Worm (Caenorhabditis elegans): ENCODE results near the gene C27H5.2.

The C27H5.2 gene

DNA sequence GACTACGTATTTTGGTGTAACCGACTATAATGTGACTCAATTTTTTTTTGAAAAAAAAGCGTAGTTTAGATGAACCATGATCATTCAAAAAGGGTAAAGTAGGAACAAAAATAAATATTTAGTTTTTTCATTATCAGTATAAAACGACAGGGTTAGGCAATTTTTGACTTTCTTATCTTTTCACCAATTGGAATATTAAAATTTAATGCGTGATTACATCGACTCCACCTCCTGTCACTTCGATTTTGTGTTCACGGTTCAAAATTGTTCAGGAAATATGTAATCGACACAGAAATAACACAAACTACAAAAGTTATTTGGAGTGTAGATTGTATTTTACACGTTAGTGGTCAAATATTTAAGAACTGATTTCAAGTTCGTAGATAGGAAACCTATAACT, 11.4 kb downstream of the C27H5.2 start:
- TF ChIP-seq pqm-1 (tag; optimal IDR thresholded peaks at IDR 0.05): peak; percentile 94
- no peak for TF ChIP-seq zag-1 (tag; optimal IDR thresholded peaks at IDR 0.05)
- TF ChIP-seq elt-2 (tag; optimal IDR thresholded peaks at IDR 0.05): peak; percentile 93
- TF ChIP-seq sea-2 (GFP tag; optimal IDR thresholded peaks at IDR 0.05): no peak

DNA sequence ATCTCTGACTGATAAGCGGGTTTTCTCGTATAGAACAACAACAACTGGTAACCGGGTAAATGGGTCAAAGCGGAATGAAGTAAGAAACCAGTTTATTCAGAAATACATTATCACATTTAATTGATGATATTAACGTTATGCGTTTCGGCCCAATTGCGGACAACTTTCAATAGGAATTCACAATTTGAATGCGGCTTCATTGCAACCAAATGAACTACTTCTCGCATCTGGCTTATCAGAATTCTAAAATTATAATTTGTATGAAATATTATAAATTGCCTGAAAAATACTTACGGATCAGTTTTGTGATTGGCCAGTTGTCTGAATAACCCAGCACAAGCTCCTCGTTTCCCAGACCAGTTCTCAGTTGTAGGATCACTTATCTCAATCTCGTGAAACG, 13.3 kb downstream of the C27H5.2 start, which contains the start of gene col-36:
Gene col-36, minus strand, starts transcription at position 101 of the 400 bp plus-strand sequence.
- TF ChIP-seq nhr-23 (tag; optimal IDR thresholded peaks at IDR 0.05) (peak; percentile 50), egl-27 (tag; optimal IDR thresholded peaks at IDR 0.05) (no peak)

DNA sequence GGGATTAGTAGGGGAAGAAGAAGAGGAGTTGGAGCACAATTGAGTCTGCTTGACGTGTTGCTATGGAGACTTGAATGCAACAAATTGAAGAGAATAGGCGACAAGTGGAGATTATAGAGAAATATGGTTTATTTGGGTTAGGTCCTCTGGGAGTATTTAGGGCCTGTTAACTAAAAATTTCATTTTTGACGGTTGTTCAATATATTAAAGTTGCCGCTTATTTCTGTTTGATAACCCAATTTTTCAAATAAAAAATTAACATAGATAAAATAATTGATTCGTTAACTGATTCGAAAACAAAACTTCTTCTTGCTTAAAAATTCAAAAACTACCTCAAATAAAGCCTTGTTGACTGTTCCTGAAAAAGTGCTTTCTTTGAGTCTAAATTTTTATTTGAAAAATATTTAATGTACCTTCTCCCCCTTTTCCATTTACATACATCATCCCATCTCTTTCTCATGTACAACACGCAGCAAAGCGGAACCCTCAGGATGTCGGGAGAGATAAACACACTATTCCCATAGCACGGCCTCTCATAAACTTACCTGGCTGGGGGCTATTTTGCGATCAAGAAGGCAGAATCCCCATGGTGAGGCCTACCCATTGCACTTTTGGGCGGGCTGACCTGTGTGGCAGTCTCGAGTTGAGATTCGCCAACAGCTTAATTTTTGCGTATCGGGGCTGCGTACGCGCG, 16.1 kb downstream of the C27H5.2 start, which contains the start of gene dyf-13:
Gene dyf-13, minus strand, starts transcription at position 51 of the 694 bp plus-strand sequence.
- TF ChIP-seq pha-4 (tag; optimal IDR thresholded peaks at IDR 0.05): no peak
- no peak for TF ChIP-seq elt-2 (tag; optimal IDR thresholded peaks at IDR 0.05)
- TF ChIP-seq nhr-23 (tag; optimal IDR thresholded peaks at IDR 0.05): no peak
- no peak for TF ChIP-seq skn-1 (tag; optimal IDR thresholded peaks at IDR 0.05)
- no peak for TF ChIP-seq sea-2 (GFP tag; optimal IDR thresholded peaks at IDR 0.05)
- no peak for TF ChIP-seq mml-1 (tag; optimal IDR thresholded peaks at IDR 0.05)
- TF ChIP-seq nhr-67 (tag; optimal IDR thresholded peaks at IDR 0.05): no peak
- TF ChIP-seq lin-39 (tag; optimal IDR thresholded peaks at IDR 0.05): no peak
- TF ChIP-seq lin-15B (tag; optimal IDR thresholded peaks at IDR 0.05): no peak
- TF ChIP-seq nhr-25 (tag; optimal IDR thresholded peaks at IDR 0.05): no peak
- no peak for TF ChIP-seq fkh-2 (tag; optimal IDR thresholded peaks at IDR 0.05)
- TF ChIP-seq nhr-237 (tag; optimal IDR thresholded peaks at IDR 0.05): no peak
- no peak for TF ChIP-seq mdl-1 (tag; optimal IDR thresholded peaks at IDR 0.05)
- TF ChIP-seq tbx-2 (tag; optimal IDR thresholded peaks at IDR 0.05): no peak
- no peak for TF ChIP-seq snpc-4 (tag; optimal IDR thresholded peaks at IDR 0.05)
- no peak for TF ChIP-seq lsy-12 (tag; optimal IDR thresholded peaks at IDR 0.05)
- TF ChIP-seq fkh-10 (GFP tag; optimal IDR thresholded peaks at IDR 0.05): no peak
- TF ChIP-seq egl-5 (tag; optimal IDR thresholded peaks at IDR 0.05): no peak
- TF ChIP-seq ama-1 (optimal IDR thresholded peaks at IDR 0.05): no peak
- no peak for TF ChIP-seq nhr-43 (tag; optimal IDR thresholded peaks at IDR 0.05; ENCODE audit: poor library complexity, severe bottlenecking)

DNA sequence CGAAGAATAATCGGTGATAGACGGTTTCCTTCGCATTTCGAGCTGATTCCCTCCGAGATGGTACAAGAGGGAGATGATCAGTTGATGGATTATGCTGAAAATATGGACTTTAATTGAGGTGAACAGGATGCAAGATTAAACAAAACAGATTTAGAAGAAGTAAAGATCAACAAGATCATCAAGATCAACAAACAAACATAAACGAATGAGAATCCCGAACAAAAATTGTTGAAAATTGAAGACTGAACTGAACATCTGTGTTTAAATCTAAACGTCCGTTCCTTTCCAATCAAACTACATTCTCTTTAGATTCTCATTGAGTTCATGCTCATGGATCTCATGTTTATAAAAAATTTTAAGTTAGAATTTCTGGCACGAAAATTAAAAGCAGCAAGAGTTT, 19.5 kb downstream of the C27H5.2 start, which contains the start of gene glc-4:
Gene glc-4, minus strand, starts transcription at position 101 of the 400 bp plus-strand sequence.
- TF ChIP-seq ztf-11 (tag; optimal IDR thresholded peaks at IDR 0.05): no peak
- no peak for TF ChIP-seq lin-15B (tag; optimal IDR thresholded peaks at IDR 0.05)
- TF ChIP-seq ceh-9 (tag; optimal IDR thresholded peaks at IDR 0.05): no peak

DNA sequence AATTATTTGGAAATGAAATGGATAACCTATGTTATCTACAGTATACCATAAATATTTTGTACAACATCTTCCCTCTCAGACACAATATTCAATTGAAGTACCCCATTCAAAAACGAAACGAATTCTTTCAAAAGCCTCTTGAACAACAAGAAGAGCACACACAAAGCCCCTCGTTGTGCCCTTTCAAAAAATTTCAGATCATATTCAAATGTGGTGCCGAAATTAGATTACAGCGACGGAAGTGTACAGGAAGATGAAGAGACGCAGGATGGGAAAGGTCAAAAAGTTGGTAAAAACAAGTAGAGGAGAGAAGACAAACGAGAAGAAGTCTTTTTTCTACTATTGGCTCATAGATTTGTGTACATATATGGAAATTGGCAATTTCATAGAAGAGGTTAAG, 20.7 kb downstream of the C27H5.2 start:
- TF ChIP-seq snpc-4 (tag; optimal IDR thresholded peaks at IDR 0.05) (no peak), fkh-10 (GFP tag; optimal IDR thresholded peaks at IDR 0.05) (peak; percentile 15)

DNA sequence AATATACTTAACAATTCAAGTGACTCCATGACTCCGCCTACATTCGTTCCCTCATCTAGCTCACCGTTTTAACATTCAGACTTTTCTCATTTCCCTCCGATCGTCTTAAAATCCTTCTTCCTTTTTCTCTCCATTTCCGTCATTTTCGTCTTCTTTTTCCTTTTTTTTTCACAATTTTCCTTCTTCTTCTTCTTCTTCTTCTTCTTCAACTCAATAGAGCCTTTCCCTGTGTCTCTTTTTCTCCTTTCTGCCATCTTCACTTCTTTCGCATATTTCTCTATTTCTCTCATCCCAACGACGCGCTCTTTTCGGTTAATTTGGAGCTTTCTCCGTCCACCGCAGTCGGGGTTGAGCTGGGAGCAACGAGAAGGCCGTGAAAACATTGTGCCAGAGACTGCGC, 27.2 kb downstream of the C27H5.2 start:
- peak; percentile 72 for TF ChIP-seq fkh-10 (GFP tag; optimal IDR thresholded peaks at IDR 0.05)
- no peak for TF ChIP-seq elt-1 (tag; optimal IDR thresholded peaks at IDR 0.05)
- no peak for TF ChIP-seq nhr-76 (tag; optimal IDR thresholded peaks at IDR 0.05)
- peak; percentile 58 for TF ChIP-seq nfya-1 (tag; optimal IDR thresholded peaks at IDR 0.05; ENCODE audit: insufficient read depth)
- no peak for TF ChIP-seq lsy-12 (tag; optimal IDR thresholded peaks at IDR 0.05)
- peak; percentile 57 for TF ChIP-seq hmg-11 (tag; optimal IDR thresholded peaks at IDR 0.05)
